Fruit fly (Drosophila melanogaster): Measurements from ENCODE around the gene foxo.

DNA sequence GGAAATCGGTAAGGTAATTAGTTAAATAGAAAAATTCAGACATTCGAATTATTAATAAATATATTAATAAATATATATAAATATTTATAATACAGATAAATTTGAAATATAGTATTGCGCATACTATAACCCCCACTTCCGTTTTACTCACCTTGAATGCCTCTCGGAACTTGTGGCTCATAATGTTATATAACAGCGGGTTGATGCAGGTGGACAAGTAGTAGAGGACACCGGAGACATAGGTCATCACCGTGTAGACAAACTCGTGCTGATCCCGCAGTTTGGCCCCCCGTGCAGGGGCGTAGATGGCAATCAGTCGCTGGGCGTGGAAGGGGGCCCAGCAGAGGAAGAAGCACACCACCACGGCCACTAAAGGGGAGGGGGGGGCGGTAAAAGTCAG lies 44.2 kb downstream of the foxo start:
- TF ChIP-seq CG15710 (tag; optimal IDR thresholded peaks at IDR 0.05): no peak
- TF ChIP-seq CG13204 (GFP tag; optimal IDR thresholded peaks at IDR 0.05): no peak
- no peak for TF ChIP-seq gl (tag; optimal IDR thresholded peaks at IDR 0.05)

Data from whole organism, pupa.